Worm (Caenorhabditis elegans) whole organism, young adult: ENCODE results near the gene K09C4.10.
A peak's percentile ranks its signal among the peaks of the same experiment; 100 is the strongest.

Experiments used
- B0035.1 ChIP-seq: sonication (generic microtip); optimal IDR thresholded peaks from 2 replicates; lab custom pipeline; 2016; ENCODE audit warnings: missing genetic modification characterization, mild to moderate bottlenecking, missing compliant biosample characterization, missing genotype, missing genetic modification reagents
- F10E7.11 ChIP-seq: sonication (generic microtip); optimal IDR thresholded peaks from 2 replicates; lab custom pipeline; 2017; ENCODE audit warnings: mild to moderate bottlenecking, missing genetic modification characterization, moderate library complexity, missing compliant biosample characterization
- F55B11.4 ChIP-seq: sonication (generic microtip); optimal IDR thresholded peaks from 2 replicates; lab custom pipeline; 2016; ENCODE audit warnings: missing compliant biosample characterization, missing genetic modification characterization, borderline replicate concordance; ENCODE audit not compliant: insufficient read depth
- F57A8.1 ChIP-seq: fragments of 200-800 bp; sonication (Bioruptor generic); optimal IDR thresholded peaks from 2 replicates; lab custom pipeline; 2018; ENCODE audit warnings: mild to moderate bottlenecking, missing genetic modification characterization, moderate library complexity, missing compliant biosample characterization
- aptf-3 ChIP-seq: fragments of 200-800 bp; sonication (Bioruptor generic); IDR thresholded peaks from 2 replicates; pipeline ENCODE4 v1.3.6; 2022; ENCODE audit warnings: missing genetic modification characterization, missing compliant biosample characterization
- attf-6 ChIP-seq: fragments of 200-800 bp; sonication (Bioruptor generic); IDR thresholded peaks from 2 replicates; pipeline ENCODE4 v1.3.6; 2022; ENCODE audit warnings: missing genetic modification reagents, missing genetic modification characterization, missing compliant biosample characterization
- bed-2 ChIP-seq: fragments of 200-800 bp; sonication (Bioruptor generic); IDR thresholded peaks from 2 replicates; pipeline ENCODE4 v1.3.6; 2022; ENCODE audit warnings: missing genetic modification reagents, missing genetic modification characterization, missing compliant biosample characterization
- ceh-79 ChIP-seq: sonication (generic microtip); optimal IDR thresholded peaks from 2 replicates; lab custom pipeline; 2017; ENCODE audit warnings: mild to moderate bottlenecking, missing genetic modification characterization, missing compliant biosample characterization
- chd-7 ChIP-seq: sonication (generic microtip); optimal IDR thresholded peaks from 2 replicates; lab custom pipeline; 2016; ENCODE audit warnings: mild to moderate bottlenecking, missing genetic modification characterization, moderate library complexity, missing compliant biosample characterization
- die-1 ChIP-seq: sonication (generic microtip); optimal IDR thresholded peaks from 2 replicates; lab custom pipeline; 2016; ENCODE audit warnings: missing genotype, mild to moderate bottlenecking, missing genetic modification characterization, missing compliant biosample characterization
- efl-1 ChIP-seq: fragments of 150-350 bp; optimal IDR thresholded peaks from 2 replicates; lab custom pipeline; 2014; ENCODE audit warnings: missing biosample characterization, missing genetic modification reagents, missing genetic modification characterization
- ekl-4 ChIP-seq: fragments of 200-800 bp; sonication (Bioruptor generic); IDR thresholded peaks from 2 replicates; pipeline ENCODE4 v1.3.6; 2022; ENCODE audit warnings: missing genetic modification reagents, missing genetic modification characterization, missing compliant biosample characterization
- hlh-26 ChIP-seq: fragments of 200-800 bp; sonication (Bioruptor generic); conservative IDR thresholded peaks from 2 replicates; pipeline ENCODE4 v1.3.6; 2022; ENCODE audit warnings: missing genetic modification reagents, missing genetic modification characterization, missing compliant biosample characterization
- lag-1 ChIP-seq: fragments of 200-800 bp; sonication (Bioruptor generic); IDR thresholded peaks from 2 replicates; pipeline ENCODE4 v1.3.6; 2022; ENCODE audit warnings: missing genetic modification reagents, missing genetic modification characterization, missing compliant biosample characterization
- lin-35 ChIP-seq, 3 experiments: fragments of 150-350 bp in 2 of 3; sonication (generic microtip) in 1 of 3; optimal IDR thresholded peaks; 2 replicates each; lab custom pipeline; 2014 to 2018; ENCODE audit warnings: missing biosample characterization in 3 of 3, missing genetic modification characterization in 3 of 3, missing genetic modification reagents in 3 of 3
- lsl-1 ChIP-seq: fragments of 200-800 bp; sonication (Bioruptor generic); optimal IDR thresholded peaks from 2 replicates; lab custom pipeline; 2018; ENCODE audit warnings: mild to moderate bottlenecking, missing genetic modification characterization, moderate library complexity, missing compliant biosample characterization
- madf-6 ChIP-seq: fragments of 200-800 bp; sonication (Bioruptor generic); IDR thresholded peaks from 2 replicates; pipeline ENCODE4 v1.3.6; 2022; ENCODE audit warnings: missing genetic modification reagents, missing genetic modification characterization, missing compliant biosample characterization
- mcd-1 ChIP-seq: fragments of 200-800 bp; sonication (Bioruptor generic); IDR thresholded peaks from 2 replicates; pipeline ENCODE4 v1.3.6; 2022; ENCODE audit warnings: missing genetic modification reagents, missing genetic modification characterization, missing compliant biosample characterization
- mxl-1 ChIP-seq: sonication (generic microtip); optimal IDR thresholded peaks from 2 replicates; lab custom pipeline; 2016; ENCODE audit warnings: missing genetic modification characterization, missing compliant biosample characterization
- nfyb-1 ChIP-seq: fragments of 200-800 bp; sonication (Bioruptor generic); IDR thresholded peaks from 2 replicates; pipeline ENCODE4 v1.3.6; 2022; ENCODE audit warnings: missing genetic modification reagents, missing genetic modification characterization, missing compliant biosample characterization
- nhr-120 ChIP-seq: fragments of 200-800 bp; sonication (Bioruptor generic); IDR thresholded peaks from 2 replicates; pipeline ENCODE4 v1.3.6; 2022; ENCODE audit warnings: missing genetic modification characterization, missing compliant biosample characterization
- nhr-179 ChIP-seq: sonication (generic microtip); optimal IDR thresholded peaks from 2 replicates; lab custom pipeline; 2016; ENCODE audit warnings: mild to moderate bottlenecking, missing genetic modification characterization, missing compliant biosample characterization
- nhr-80 ChIP-seq: sonication (generic microtip); optimal IDR thresholded peaks from 2 replicates; lab custom pipeline; 2016; ENCODE audit warnings: missing genetic modification characterization, missing compliant biosample characterization
- repo-1 ChIP-seq: sonication (generic microtip); optimal IDR thresholded peaks from 2 replicates; lab custom pipeline; 2017; ENCODE audit warnings: mild to moderate bottlenecking, missing genetic modification characterization, missing compliant biosample characterization
- snpc-1.3 ChIP-seq: sonication (generic microtip); optimal IDR thresholded peaks from 2 replicates; lab custom pipeline; 2017; ENCODE audit warnings: missing genetic modification characterization, mild to moderate bottlenecking, missing compliant biosample characterization, antibody characterized with exemption, moderate library complexity, missing genotype, missing genetic modification reagents; ENCODE audit not compliant: insufficient read depth
- tlf-1 ChIP-seq: fragments of 200-800 bp; sonication (Bioruptor generic); optimal IDR thresholded peaks from 2 replicates; lab custom pipeline; 2018; ENCODE audit warnings: mild to moderate bottlenecking, missing genetic modification characterization, missing compliant biosample characterization
- zfh-2 ChIP-seq: fragments of 200-800 bp; sonication (Bioruptor generic); conservative IDR thresholded peaks from 2 replicates; pipeline ENCODE4 v1.3.6; 2022; ENCODE audit warnings: missing genetic modification reagents, missing genetic modification characterization, missing compliant biosample characterization
- ztf-22 ChIP-seq: fragments of 200-800 bp; sonication (Bioruptor generic); optimal IDR thresholded peaks from 2 replicates; lab custom pipeline; 2018; ENCODE audit warnings: mild to moderate bottlenecking, missing genetic modification characterization, moderate library complexity, missing compliant biosample characterization
- ztf-28 ChIP-seq: fragments of 200-800 bp; sonication (Bioruptor generic); IDR thresholded peaks from 2 replicates; pipeline ENCODE4 v1.3.6; 2022; ENCODE audit warnings: missing genetic modification reagents, missing genetic modification characterization, missing compliant biosample characterization
- ztf-6 ChIP-seq: fragments of 200-800 bp; sonication (Bioruptor generic); IDR thresholded peaks from 2 replicates; pipeline ENCODE4 v1.3.6; 2022; ENCODE audit warnings: missing genetic modification reagents, missing genetic modification characterization, missing compliant biosample characterization

Gene K09C4.10

ce11 chrX:3260509-3260908 is 19.5 kb downstream of the K09C4.10 start, which contains the start of gene lbp-2:
Gene lbp-2 (plus strand): TSS chrX:3260610.
- TF ChIP-seq ztf-6 (GFP tag; lab: Robert Waterston, UW) (no peak), hlh-26 (GFP tag; lab: Robert Waterston, UW) (no peak), attf-6 (GFP tag; lab: Robert Waterston, UW) (no peak), B0035.1 (tag; lab: Kevin White, UChicago) (no peak), snpc-1.3 (tag; lab: Kevin White, UChicago) (no peak), ceh-79 (no peak), mcd-1 (no peak), nfyb-1 (GFP tag; lab: Robert Waterston, UW) (no peak), lin-35 (GFP tag; optimal IDR thresholded peaks at IDR 0.05; lab: Kevin White, UChicago) (no peak), F10E7.11 (no peak), ekl-4 (GFP tag; lab: Robert Waterston, UW) (no peak), nhr-120 (GFP tag; lab: Robert Waterston, UW) (no peak), ztf-22 (GFP tag; lab: Kevin White, UChicago) (no peak), ztf-28 (GFP tag; lab: Robert Waterston, UW) (no peak), aptf-3 (GFP tag; lab: Robert Waterston, UW) (no peak), tlf-1 (GFP tag; lab: Kevin White, UChicago) (no peak), lag-1 (GFP tag; lab: Robert Waterston, UW) (no peak), efl-1 (GFP tag; lab: Kevin White, UChicago) (no peak), die-1 (tag; lab: Kevin White, UChicago) (no peak)

- TF ChIP-seq F55B11.4 (no peak), bed-2 (0 out of 2 replicates have a peak, but pooled peaks have one; percentile 13)
Measured at ce11 chrX:3258842-3259241, 21.2 kb downstream of the K09C4.10 start, which contains the start of gene lbp-1. Gene lbp-1 (plus strand): TSS chrX:3259142.

- TF ChIP-seq madf-6 (GFP tag; lab: Robert Waterston, UW) = no peak
- no peak for TF ChIP-seq chd-7 (tag; lab: Kevin White, UChicago)
- TF ChIP-seq lsl-1 = no peak
- peak; percentile 93 for TF ChIP-seq nhr-80 (tag; lab: Kevin White, UChicago)
Measured at ce11 chrX:3256784-3257493, 23.1 kb downstream of the K09C4.10 start, which contains the start of gene lbp-3. Gene lbp-3 (plus strand): TSS chrX:3257372.

ce11 chrX:3252500-3252899 is 27.5 kb downstream of the K09C4.10 start, which contains the start of gene tba-9:
Gene tba-9 (plus strand): TSS chrX:3252800.
- TF ChIP-seq F57A8.1 = no peak
- peak; percentile 40 for TF ChIP-seq zfh-2 (GFP tag; lab: Robert Waterston, UW)
- TF ChIP-seq, all 124 proteins: peak for 1

- no peak for TF ChIP-seq mxl-1 (tag; lab: Kevin White, UChicago)
- no peak for TF ChIP-seq repo-1 (tag; lab: Kevin White, UChicago)
- TF ChIP-seq nhr-179 (tag; lab: Kevin White, UChicago) = no peak
Measured at ce11 chrX:3250481-3251091, 29.4 kb downstream of the K09C4.10 start, which contains the start of gene pqn-37. Gene pqn-37 (minus strand): TSS chrX:3250531.
